Worm (Caenorhabditis elegans) whole organism, L3 larva: ENCODE data around the gene ptd-2.

Experiments used
- ZK546.5 ChIP-seq: sonication (generic microtip); optimal IDR thresholded peaks from 2 replicates; lab custom pipeline; 2017; ENCODE audit warnings: missing biosample characterization, missing genetic modification characterization
- ceh-16 ChIP-seq: sonication (generic microtip); optimal IDR thresholded peaks from 2 replicates; lab custom pipeline; 2017; ENCODE audit warnings: missing biosample characterization, missing genetic modification characterization
- egl-27 ChIP-seq: sonication (generic microtip); optimal IDR thresholded peaks from 4 replicates; lab custom pipeline; 2017; ENCODE audit warnings: missing biosample characterization, missing genetic modification reagents, missing genetic modification characterization
- lin-39 ChIP-seq: fragments of 150-350 bp; optimal IDR thresholded peaks from 2 replicates; lab custom pipeline; 2018; ENCODE audit warnings: missing biosample characterization, missing genetic modification reagents, missing genetic modification characterization
- pha-4 ChIP-seq: fragments of 150-350 bp; optimal IDR thresholded peaks from 2 replicates; lab custom pipeline; 2014; ENCODE audit warnings: missing biosample characterization, missing genetic modification reagents, missing genetic modification characterization
- pqm-1 ChIP-seq: fragments of 150-350 bp; optimal IDR thresholded peaks from 2 replicates; lab custom pipeline; 2017; ENCODE audit warnings: missing biosample characterization, missing genetic modification characterization, inconsistent platforms
- snpc-4 ChIP-seq: fragments of 150-350 bp; optimal IDR thresholded peaks from 2 replicates; lab custom pipeline; 2014; ENCODE audit warnings: missing biosample characterization, missing genetic modification characterization
- unc-62 ChIP-seq: fragments of 150-350 bp; sonication (generic microtip); optimal IDR thresholded peaks from 4 replicates; lab custom pipeline; 2014; ENCODE audit warnings: missing biosample characterization, missing genetic modification reagents, missing genetic modification characterization

DNA sequence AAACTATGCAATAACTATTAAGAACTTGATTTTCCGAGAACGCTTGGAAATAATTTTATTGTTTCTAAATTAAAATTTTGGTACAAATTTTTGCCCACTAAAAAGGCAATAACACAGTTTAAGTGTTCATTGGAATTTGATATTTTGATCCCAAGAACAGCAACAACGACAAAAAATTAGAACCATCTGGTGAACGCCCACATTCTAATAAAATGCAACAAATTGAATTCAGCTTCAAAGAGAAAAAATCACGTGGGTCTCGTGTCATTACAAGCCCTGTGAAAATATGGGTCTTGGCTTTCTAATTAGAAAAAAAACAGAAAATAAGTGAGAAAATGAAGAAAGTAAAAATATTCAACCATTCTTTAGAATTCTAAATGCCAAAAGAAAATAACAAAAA is 21.8 kb downstream of the ptd-2 start:
- no peak for TF ChIP-seq snpc-4
- TF ChIP-seq pqm-1 (tag; lab: Kevin White, UChicago): no peak
- no peak for TF ChIP-seq ceh-16 (tag; lab: Kevin White, UChicago)
- TF ChIP-seq egl-27 (tag; lab: Kevin White, UChicago): no peak
- no peak for TF ChIP-seq pha-4 (tag; lab: Kevin White, UChicago)
- TF ChIP-seq unc-62 (GFP tag; lab: Kevin White, UChicago): no peak
- TF ChIP-seq lin-39: no peak
- no peak for TF ChIP-seq ZK546.5
